Worm (Caenorhabditis elegans) whole organism, L2 larva: Measurements from ENCODE around the gene F21C10.11.

ENCODE experiments used
- C34F6.9 ChIP-seq: fragments of 150-350 bp; optimal IDR thresholded peaks from 2 replicates; lab custom pipeline; 2014; ENCODE audit warnings: missing biosample characterization, missing genetic modification characterization
- F13H6.1 ChIP-seq: sonication (generic microtip); optimal IDR thresholded peaks from 2 replicates; lab custom pipeline; 2016; ENCODE audit warnings: missing genetic modification characterization, missing compliant biosample characterization
- R02D3.7 ChIP-seq: fragments of 150-350 bp; optimal IDR thresholded peaks from 2 replicates; lab custom pipeline; 2014; ENCODE audit warnings: missing biosample characterization, missing genetic modification characterization
- Y55F3AM.14 ChIP-seq: fragments of 200-800 bp; sonication (Bioruptor generic); optimal IDR thresholded peaks from 2 replicates; lab custom pipeline; 2018; ENCODE audit warnings: mild to moderate bottlenecking, missing genetic modification characterization, missing compliant biosample characterization
- ZK546.5 ChIP-seq: sonication (generic microtip); optimal IDR thresholded peaks from 2 replicates; lab custom pipeline; 2017; ENCODE audit warnings: missing biosample characterization, missing genetic modification characterization
- alr-1 ChIP-seq: fragments of 150-350 bp; optimal IDR thresholded peaks from 2 replicates; lab custom pipeline; 2014; ENCODE audit warnings: missing biosample characterization, missing genetic modification characterization
- aly-2 ChIP-seq: fragments of 150-350 bp; optimal IDR thresholded peaks from 2 replicates; lab custom pipeline; 2014; ENCODE audit warnings: missing biosample characterization, missing genetic modification characterization
- ama-1 ChIP-seq: fragments of 150-350 bp; optimal IDR thresholded peaks from 2 replicates; lab custom pipeline; 2018; ENCODE audit warnings: inconsistent platforms
- blmp-1 ChIP-seq: sonication (generic microtip); optimal IDR thresholded peaks from 2 replicates; lab custom pipeline; 2017; ENCODE audit warnings: missing genetic modification characterization, mild to moderate bottlenecking, missing compliant biosample characterization, antibody characterized with exemption, moderate library complexity; ENCODE audit not compliant: insufficient read depth
- ceh-16 ChIP-seq: fragments of 150-350 bp; optimal IDR thresholded peaks from 2 replicates; lab custom pipeline; 2014; ENCODE audit warnings: missing biosample characterization, missing genetic modification characterization
- ceh-82 ChIP-seq: fragments of 150-350 bp; optimal IDR thresholded peaks from 2 replicates; lab custom pipeline; 2014; ENCODE audit warnings: missing biosample characterization, missing genetic modification characterization
- crh-2 ChIP-seq: sonication (generic microtip); optimal IDR thresholded peaks from 2 replicates; lab custom pipeline; 2017; ENCODE audit warnings: missing biosample characterization, missing genetic modification characterization
- dmd-4 ChIP-seq: sonication (generic microtip); optimal IDR thresholded peaks from 2 replicates; lab custom pipeline; 2017; ENCODE audit warnings: missing biosample characterization, missing genetic modification characterization
- egl-27 ChIP-seq: sonication (generic microtip); optimal IDR thresholded peaks from 3 replicates; lab custom pipeline; 2017; ENCODE audit warnings: missing biosample characterization, missing genetic modification reagents, missing genetic modification characterization
- elt-1 ChIP-seq: fragments of 150-350 bp; optimal IDR thresholded peaks from 2 replicates; lab custom pipeline; 2014; ENCODE audit warnings: missing biosample characterization, missing genetic modification characterization
- elt-3 ChIP-seq: sonication (generic microtip); optimal IDR thresholded peaks from 2 replicates; lab custom pipeline; 2017; ENCODE audit warnings: missing biosample characterization, missing genetic modification characterization
- fos-1 ChIP-seq: fragments of 150-350 bp; optimal IDR thresholded peaks from 2 replicates; lab custom pipeline; 2014; ENCODE audit warnings: missing biosample characterization, missing genetic modification characterization
- gmeb-1 ChIP-seq: fragments of 150-350 bp; optimal IDR thresholded peaks from 2 replicates; lab custom pipeline; 2014; ENCODE audit warnings: missing biosample characterization, missing genetic modification characterization
- lin-11 ChIP-seq: fragments of 150-350 bp; sonication (generic microtip); optimal IDR thresholded peaks from 2 replicates; lab custom pipeline; 2014; ENCODE audit warnings: missing biosample characterization, missing genetic modification characterization, inconsistent platforms, mixed read lengths
- lin-13 ChIP-seq: fragments of 150-350 bp; optimal IDR thresholded peaks from 2 replicates; lab custom pipeline; 2014; ENCODE audit warnings: missing biosample characterization, missing genetic modification reagents, missing genetic modification characterization
- lin-39 ChIP-seq: fragments of 150-350 bp; optimal IDR thresholded peaks from 2 replicates; lab custom pipeline; 2014; ENCODE audit warnings: missing biosample characterization, missing genetic modification reagents, missing genetic modification characterization
- lsy-2 ChIP-seq, 2 experiments: fragments of 150-350 bp in 1 of 2; sonication (generic microtip) in 1 of 2; optimal IDR thresholded peaks; 2 replicates each; lab custom pipeline; 2014 to 2017; ENCODE audit warnings: missing biosample characterization in 2 of 2, missing genetic modification characterization in 2 of 2
- mab-5 ChIP-seq: fragments of 150-350 bp; optimal IDR thresholded peaks from 2 replicates; lab custom pipeline; 2014; ENCODE audit warnings: missing biosample characterization, missing genetic modification characterization
- mbf-1 ChIP-seq: sonication (generic microtip); optimal IDR thresholded peaks from 2 replicates; lab custom pipeline; 2017; ENCODE audit warnings: missing biosample characterization, missing genetic modification characterization
- mdl-1 ChIP-seq, 2 experiments: fragments of 150-350 bp in 1 of 2; sonication (generic microtip) in 1 of 2; optimal IDR thresholded peaks; 2 replicates each; lab custom pipeline; 2017; ENCODE audit warnings: missing biosample characterization in 2 of 2, missing genetic modification characterization in 2 of 2
- nhr-10 ChIP-seq: sonication (generic microtip); optimal IDR thresholded peaks from 2 replicates; lab custom pipeline; 2017; ENCODE audit warnings: missing biosample characterization, missing genetic modification characterization
- nhr-11 ChIP-seq: fragments of 150-350 bp; optimal IDR thresholded peaks from 2 replicates; lab custom pipeline; 2014; ENCODE audit warnings: missing biosample characterization, missing genetic modification characterization
- nhr-12 ChIP-seq: fragments of 150-350 bp; optimal IDR thresholded peaks from 2 replicates; lab custom pipeline; 2014; ENCODE audit warnings: missing biosample characterization, missing genetic modification characterization
- nhr-129 ChIP-seq: fragments of 150-350 bp; optimal IDR thresholded peaks from 2 replicates; lab custom pipeline; 2014; ENCODE audit warnings: missing biosample characterization, missing genetic modification characterization
- nhr-21 ChIP-seq: fragments of 150-350 bp; optimal IDR thresholded peaks from 2 replicates; lab custom pipeline; 2014; ENCODE audit warnings: missing biosample characterization, missing genetic modification characterization
- nhr-23 ChIP-seq: fragments of 150-350 bp; optimal IDR thresholded peaks from 2 replicates; lab custom pipeline; 2014; ENCODE audit warnings: missing biosample characterization, missing genetic modification reagents, missing genetic modification characterization
- nhr-237 ChIP-seq: fragments of 150-350 bp; optimal IDR thresholded peaks from 2 replicates; lab custom pipeline; 2014; ENCODE audit warnings: missing biosample characterization, missing genetic modification characterization
- nhr-25 ChIP-seq: fragments of 150-350 bp; sonication (generic microtip); optimal IDR thresholded peaks from 3 replicates; lab custom pipeline; 2014; ENCODE audit warnings: missing biosample characterization, missing genetic modification characterization
- nhr-6 ChIP-seq: fragments of 150-350 bp; optimal IDR thresholded peaks from 2 replicates; lab custom pipeline; 2014; ENCODE audit warnings: missing biosample characterization, missing genetic modification characterization
- nhr-77 ChIP-seq: fragments of 150-350 bp; optimal IDR thresholded peaks from 2 replicates; lab custom pipeline; 2014; ENCODE audit warnings: missing biosample characterization, missing genetic modification characterization
- peb-1 ChIP-seq: fragments of 150-350 bp; optimal IDR thresholded peaks from 2 replicates; lab custom pipeline; 2014; ENCODE audit warnings: missing biosample characterization, missing genetic modification characterization
- sem-4 ChIP-seq: fragments of 150-350 bp; optimal IDR thresholded peaks from 2 replicates; lab custom pipeline; 2014; ENCODE audit warnings: missing biosample characterization, missing genetic modification reagents, missing genetic modification characterization
- skn-1 ChIP-seq: sonication (generic microtip); optimal IDR thresholded peaks from 2 replicates; lab custom pipeline; 2017; ENCODE audit warnings: missing biosample characterization, missing genetic modification characterization
- sma-3 ChIP-seq: sonication (generic microtip); optimal IDR thresholded peaks from 2 replicates; lab custom pipeline; 2016; ENCODE audit warnings: missing genetic modification reagents, missing genetic modification characterization, missing compliant biosample characterization
- sma-9 ChIP-seq, 2 experiments: fragments of 150-350 bp in 1 of 2; sonication (generic microtip) in 1 of 2; optimal IDR thresholded peaks; 2 replicates each; lab custom pipeline; 2014 to 2016; ENCODE audit warnings: missing genetic modification characterization in 2 of 2, mild to moderate bottlenecking in 1 of 2, missing biosample characterization in 1 of 2, missing compliant biosample characterization in 1 of 2, missing genetic modification reagents in 1 of 2, moderate library complexity in 1 of 2
- snpc-4 ChIP-seq: fragments of 150-350 bp; optimal IDR thresholded peaks from 2 replicates; lab custom pipeline; 2014; ENCODE audit warnings: missing biosample characterization, missing genetic modification characterization
- unc-39 ChIP-seq: fragments of 150-350 bp; optimal IDR thresholded peaks from 2 replicates; lab custom pipeline; 2014; ENCODE audit warnings: missing biosample characterization, missing genetic modification characterization
- unc-55 ChIP-seq: fragments of 150-350 bp; sonication (generic microtip); optimal IDR thresholded peaks from 3 replicates; lab custom pipeline; 2014; ENCODE audit warnings: missing biosample characterization, missing genetic modification reagents, missing genetic modification characterization
- unc-62 ChIP-seq: fragments of 150-350 bp; optimal IDR thresholded peaks from 2 replicates; lab custom pipeline; 2014; ENCODE audit warnings: missing biosample characterization, missing genetic modification reagents, missing genetic modification characterization
- zag-1 ChIP-seq: fragments of 150-350 bp; optimal IDR thresholded peaks from 2 replicates; lab custom pipeline; 2014; ENCODE audit warnings: missing biosample characterization, missing genetic modification characterization
- ztf-1 ChIP-seq: fragments of 200-800 bp; sonication (Bioruptor generic); conservative IDR thresholded peaks from 2 replicates; pipeline ENCODE4 v1.3.6; 2022; ENCODE audit warnings: missing genetic modification characterization, missing compliant biosample characterization
- ztf-11 ChIP-seq: sonication (generic microtip); optimal IDR thresholded peaks from 2 replicates; lab custom pipeline; 2017; ENCODE audit warnings: missing biosample characterization, missing genetic modification characterization
- ztf-4 ChIP-seq: fragments of 150-350 bp; optimal IDR thresholded peaks from 2 replicates; lab custom pipeline; 2014; ENCODE audit warnings: missing biosample characterization, missing genetic modification characterization

F21C10.11 gene

ce11 chrV:9094060-9094628, 29.1 kb upstream of the F21C10.11 start:
- TF ChIP-seq lin-13 (GFP tag; lab: Kevin White, UChicago) (no peak), lsy-2 (tag; optimal IDR thresholded peaks at IDR 0.05; lab: Kevin White, UChicago) (peak in 1 of 2 experiments; percentile 72), gmeb-1 (peak; percentile 51), Y55F3AM.14 (GFP tag; lab: Kevin White, UChicago) (peak; percentile 48), ceh-16 (tag; lab: Kevin White, UChicago) (no peak), peb-1 (no peak), nhr-77 (tag; lab: Kevin White, UChicago) (no peak), mdl-1 (tag; optimal IDR thresholded peaks at IDR 0.05; lab: Kevin White, UChicago) (peak in 1 of 2 experiments; percentile 39), sem-4 (tag; lab: Kevin White, UChicago) (no peak), blmp-1 (no peak), fos-1 (tag; lab: Kevin White, UChicago) (no peak), F13H6.1 (tag; lab: Kevin White, UChicago) (peak; percentile 75), nhr-21 (tag; lab: Kevin White, UChicago) (peak; percentile 21), unc-55 (GFP tag; lab: Kevin White, UChicago) (peak; percentile 0), elt-1 (no peak), skn-1 (tag; lab: Kevin White, UChicago) (no peak), ZK546.5 (tag; lab: Kevin White, UChicago) (no peak), mab-5 (no peak), nhr-12 (tag; lab: Kevin White, UChicago) (no peak), lin-39 (tag; lab: Kevin White, UChicago) (no peak), nhr-237 (tag; lab: Kevin White, UChicago) (no peak), crh-2 (tag; lab: Kevin White, UChicago) (peak; percentile 81), dmd-4 (no peak), ama-1 (lab: Kevin White, UChicago) (peak; percentile 46), mbf-1 (no peak), lin-11 (tag; lab: Kevin White, UChicago) (peak; percentile 7), sma-3 (GFP tag; lab: Kevin White, UChicago) (peak; percentile 58), aly-2 (tag; lab: Kevin White, UChicago) (no peak), ztf-4 (peak; percentile 35), elt-3 (tag; lab: Kevin White, UChicago) (no peak), nhr-10 (no peak), snpc-4 (peak; percentile 35), R02D3.7 (tag; lab: Kevin White, UChicago) (no peak), ceh-82 (tag; lab: Kevin White, UChicago) (no peak), sma-9 (GFP tag; optimal IDR thresholded peaks at IDR 0.05; lab: Kevin White, UChicago) (peak; percentile 96), sma-9 (tag; optimal IDR thresholded peaks at IDR 0.05; lab: Kevin White, UChicago) (no peak), zag-1 (tag; lab: Kevin White, UChicago) (no peak), ztf-11 (tag; lab: Kevin White, UChicago) (no peak), egl-27 (tag; lab: Kevin White, UChicago) (no peak), unc-62 (no peak), alr-1 (tag; lab: Kevin White, UChicago) (no peak), ztf-1 (GFP tag; lab: Robert Waterston, UW) (no peak), C34F6.9 (tag; lab: Kevin White, UChicago) (peak; percentile 68), unc-39 (tag; lab: Kevin White, UChicago) (no peak), nhr-129 (peak; percentile 93), nhr-6 (tag; lab: Kevin White, UChicago) (no peak), nhr-25 (peak; percentile 5), nhr-11 (no peak), nhr-23 (tag; lab: Kevin White, UChicago) (no peak)
